Fruit fly (Drosophila melanogaster): ENCODE results near the gene tgy.

dm6 chrX:19127216-19127615, at the start of gene tgy:
- TF ChIP-seq Sox102F (GFP tag; optimal IDR thresholded peaks at IDR 0.05) = no peak
- TF ChIP-seq Lpt (GFP tag; optimal IDR thresholded peaks at IDR 0.05) = no peak
- TF ChIP-seq fkh (GFP tag; optimal IDR thresholded peaks at IDR 0.05) = no peak
- TF ChIP-seq ss (GFP tag; optimal IDR thresholded peaks at IDR 0.05) = no peak
- TF ChIP-seq CG34406 (GFP tag; optimal IDR thresholded peaks at IDR 0.05) = no peak
- no peak for TF ChIP-seq svp (GFP tag)
- no peak for TF ChIP-seq Gug (GFP tag; IDR thresholded peaks at IDR 0.05)
